Fruit fly (Drosophila melanogaster) Kc167 (cell line): ENCODE results near the gene Rab18.

Experiments used
- Myc ChIP-seq: fragments of >200 bp; optimal IDR thresholded peaks from 2 replicates; lab custom pipeline; 2017; ENCODE audit warnings: missing external identifiers
- Sin3A ChIP-seq: fragments of >200 bp; optimal IDR thresholded peaks from 2 replicates; lab custom pipeline; 2018; ENCODE audit warnings: missing external identifiers
- h ChIP-seq: fragments of >200 bp; optimal IDR thresholded peaks from 3 replicates; lab custom pipeline; 2018; ENCODE audit warnings: missing external identifiers
- insv ChIP-seq: fragments of >200 bp; optimal IDR thresholded peaks from 3 replicates; lab custom pipeline; 2018; ENCODE audit warnings: missing external identifiers
- psq ChIP-seq: fragments of >200 bp; optimal IDR thresholded peaks from 2 replicates; lab custom pipeline; 2017; ENCODE audit warnings: missing external identifiers
- ttk ChIP-seq: sonication (Bioruptor generic); optimal IDR thresholded peaks from 2 replicates; lab custom pipeline; 2017; ENCODE audit warnings: missing external identifiers

The Rab18 gene

DNA sequence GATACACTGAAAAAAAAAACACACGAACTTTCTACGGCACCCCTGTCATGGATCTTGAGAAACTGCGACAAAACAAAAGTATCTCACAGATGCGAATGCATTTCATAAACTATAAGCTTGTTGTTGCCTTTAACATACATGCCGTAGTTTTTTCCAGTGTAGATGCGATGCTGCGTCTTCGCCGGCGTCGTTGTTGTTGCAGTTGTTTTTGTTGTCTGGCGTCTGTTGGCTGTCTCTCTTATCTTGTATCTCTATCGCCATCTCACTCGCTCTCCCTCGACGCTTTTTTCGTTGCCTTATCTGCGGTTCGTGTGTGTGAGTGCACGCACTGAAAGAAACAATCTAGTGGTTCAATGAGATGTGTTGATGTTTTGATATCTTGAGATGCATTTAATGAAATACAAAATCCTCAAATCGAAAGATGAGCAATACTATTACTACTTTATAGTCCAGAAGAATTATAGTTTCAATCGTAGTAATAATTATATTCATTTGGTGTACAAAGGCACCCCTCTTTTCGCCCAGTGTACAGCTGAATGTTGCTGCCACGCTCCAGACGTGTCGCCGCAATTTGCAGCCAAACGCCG, 24.9 kb upstream of the Rab18 start:
- no peak for TF ChIP-seq h
- TF ChIP-seq Sin3A = no peak

DNA sequence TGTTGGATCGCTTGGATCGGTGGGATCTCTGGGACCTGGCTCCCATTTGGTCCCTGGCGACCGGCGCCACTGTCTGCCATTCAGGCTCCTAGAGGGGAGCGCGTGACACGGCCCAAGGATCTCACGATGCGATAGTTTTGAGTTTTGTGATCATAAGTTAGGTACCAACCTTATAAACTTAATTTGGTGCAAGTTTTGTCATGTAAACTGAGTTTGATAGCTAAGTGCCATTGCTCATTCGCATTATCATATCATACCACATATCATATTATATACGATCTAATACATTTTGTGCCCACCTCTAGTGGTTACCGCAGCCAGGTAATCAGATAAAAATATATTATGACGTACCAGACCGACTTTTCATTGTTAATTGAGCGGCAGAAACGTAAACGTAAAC, 24.3 kb upstream of the Rab18 start:
- TF ChIP-seq psq (lab: Kevin White, UChicago) = no peak
- no peak for TF ChIP-seq insv (lab: Kevin White, UChicago)
- TF ChIP-seq ttk (lab: Kevin White, UChicago) = no peak
- no peak for TF ChIP-seq h
- TF ChIP-seq Myc (lab: Kevin White, UChicago) = no peak

DNA sequence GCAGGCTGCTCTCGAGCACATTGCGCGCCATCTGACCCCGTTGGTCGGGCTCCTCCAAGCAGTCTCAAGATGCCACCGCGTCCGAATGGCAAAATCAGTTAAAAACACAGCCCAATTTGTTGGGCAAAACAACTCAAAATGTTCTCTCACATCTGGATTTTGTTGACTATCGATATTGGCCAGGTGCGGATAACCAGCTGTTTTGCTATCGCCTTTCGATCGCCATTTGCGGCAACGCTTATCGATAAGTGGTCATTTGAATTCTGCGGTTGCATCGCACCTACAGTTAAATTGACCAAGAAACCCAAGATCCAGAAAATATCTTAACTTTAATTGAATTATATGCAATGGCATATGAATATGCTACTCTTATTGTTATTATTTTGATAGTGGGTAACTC, 23.4 kb upstream of the Rab18 start, which contains the start of gene CG3149:
CG3149 (minus strand) TSS at position 171 of the 400 bp plus-strand sequence.
- TF ChIP-seq psq (lab: Kevin White, UChicago) = no peak
- TF ChIP-seq h = no peak
- no peak for TF ChIP-seq Myc (lab: Kevin White, UChicago)
- TF ChIP-seq ttk (lab: Kevin White, UChicago) = no peak
- TF ChIP-seq insv (lab: Kevin White, UChicago) = no peak
- TF ChIP-seq Sin3A = no peak

DNA sequence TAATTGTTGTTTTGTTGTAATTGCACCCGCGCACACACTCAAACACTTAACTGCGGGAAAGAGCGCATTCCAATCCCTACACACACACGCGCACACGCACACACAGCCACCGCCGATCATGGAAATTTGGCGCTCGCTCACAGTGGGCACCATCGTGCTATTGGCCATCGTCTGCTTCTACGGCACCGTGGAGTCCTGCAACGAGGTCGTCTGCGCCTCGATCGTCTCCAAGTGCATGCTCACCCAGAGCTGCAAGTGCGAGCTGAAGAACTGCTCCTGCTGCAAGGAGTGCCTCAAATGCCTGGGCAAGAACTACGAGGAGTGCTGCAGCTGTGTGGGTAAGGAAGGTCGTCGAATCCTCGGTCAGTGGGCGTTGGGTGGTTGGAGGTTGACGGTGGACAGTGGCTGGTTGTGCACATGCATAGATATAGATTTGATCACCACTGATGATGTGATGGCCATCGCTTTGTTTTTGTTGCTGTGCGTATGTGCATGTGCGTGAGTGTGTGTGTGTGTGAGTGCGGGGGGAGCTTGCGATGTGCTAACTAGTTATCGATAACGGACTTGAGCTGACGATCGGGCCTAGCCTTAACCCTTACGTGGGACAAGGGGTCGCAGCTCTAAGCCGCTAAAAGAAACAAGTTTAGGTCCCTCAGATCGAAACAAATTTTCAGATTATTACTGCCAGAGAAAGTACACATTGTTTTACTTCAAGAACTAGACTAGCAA, 19.2 kb upstream of the Rab18 start:
- no peak for TF ChIP-seq psq (lab: Kevin White, UChicago)
- TF ChIP-seq ttk (lab: Kevin White, UChicago) = no peak
- TF ChIP-seq insv (lab: Kevin White, UChicago) = no peak
- TF ChIP-seq h = no peak
- no peak for TF ChIP-seq Myc (lab: Kevin White, UChicago)
- TF ChIP-seq Sin3A = no peak

DNA sequence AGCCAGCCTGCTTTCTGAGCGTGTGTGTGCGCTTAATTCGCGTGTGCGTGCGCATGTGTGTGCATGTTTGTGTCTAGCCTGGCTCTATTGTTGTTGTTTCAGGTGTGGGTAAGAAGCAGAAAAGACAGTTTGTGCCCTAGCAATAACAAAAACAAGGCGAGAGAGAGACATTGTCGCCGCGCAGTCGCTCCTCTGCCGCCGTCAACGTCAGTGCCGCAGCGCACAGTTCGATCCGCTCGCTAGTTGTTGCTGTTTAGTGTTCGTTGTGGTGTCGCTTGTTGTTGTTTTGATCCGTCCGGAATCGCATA, 18.6 kb upstream of the Rab18 start:
- no peak for TF ChIP-seq psq (lab: Kevin White, UChicago)
- no peak for TF ChIP-seq insv (lab: Kevin White, UChicago)
- TF ChIP-seq Sin3A = no peak
- no peak for TF ChIP-seq ttk (lab: Kevin White, UChicago)
- no peak for TF ChIP-seq Myc (lab: Kevin White, UChicago)
- no peak for TF ChIP-seq h

DNA sequence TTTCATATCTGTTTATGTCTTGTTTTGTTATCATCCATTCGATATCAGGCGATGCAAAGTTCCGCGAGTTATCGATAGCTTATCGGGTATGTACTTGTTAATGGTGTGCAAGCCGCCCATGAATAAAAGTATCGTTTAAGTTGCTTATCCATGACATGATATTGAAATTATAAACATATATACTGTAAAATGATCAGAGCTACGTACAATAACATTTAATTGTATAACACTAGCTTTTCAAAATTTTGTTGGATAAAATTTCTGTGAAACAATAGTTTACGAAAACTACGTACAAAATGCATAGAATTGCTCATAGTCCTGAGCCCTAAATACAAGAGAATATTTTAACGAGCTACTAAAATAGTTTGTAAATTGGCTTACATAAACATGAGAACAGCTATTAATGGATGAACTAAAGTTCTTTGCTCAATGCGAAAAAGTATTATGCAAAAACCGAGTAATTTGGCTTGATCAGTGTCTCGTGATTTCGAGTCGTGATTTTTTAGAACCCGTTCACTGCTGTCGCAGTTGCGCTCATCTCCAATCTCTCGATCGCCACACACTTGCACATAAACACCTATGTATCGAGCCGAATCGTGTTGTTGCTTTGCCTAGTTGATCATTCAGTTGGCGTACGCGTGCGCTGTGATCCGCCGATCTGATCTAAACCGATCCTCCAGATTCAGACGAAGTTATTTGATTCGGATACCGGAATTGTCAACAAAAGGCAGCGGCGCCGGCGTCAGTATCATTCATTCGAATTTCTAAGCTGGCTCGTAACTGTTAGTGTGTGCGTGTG, 18.0 kb upstream of the Rab18 start, which contains the start of the genes PGAP1 and cv:
PGAP1 (minus strand) TSS at position 57 of the 799 bp plus-strand sequence.
cv (plus strand) TSS at position 586 of the 799 bp plus-strand sequence.
- no peak for TF ChIP-seq ttk (lab: Kevin White, UChicago)
- TF ChIP-seq psq (lab: Kevin White, UChicago) = peak; percentile 79

DNA sequence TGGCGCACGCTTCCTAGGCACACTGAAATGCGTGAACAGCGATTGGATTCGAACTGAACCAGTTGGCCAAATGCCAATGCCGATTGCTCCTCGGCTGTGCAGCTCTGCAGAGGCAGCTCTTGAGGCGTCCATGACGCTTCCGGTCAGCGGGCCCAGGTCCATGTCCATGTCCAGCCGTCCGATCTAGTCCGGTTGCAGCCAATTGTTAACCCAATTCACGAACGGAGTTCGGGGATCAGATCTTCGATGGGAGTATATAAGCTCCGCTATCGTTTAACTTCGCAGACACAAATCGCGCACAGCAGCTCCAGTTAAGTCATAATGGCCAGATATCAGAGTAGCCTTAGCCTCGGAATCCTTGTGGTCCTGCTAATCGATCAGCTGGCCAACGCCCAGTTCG, 11.3 kb upstream of the Rab18 start, which contains the start of gene CG42449:
CG42449 (plus strand) TSS at position 301 of the 400 bp plus-strand sequence.
- TF ChIP-seq ttk (lab: Kevin White, UChicago) = no peak
- no peak for TF ChIP-seq insv (lab: Kevin White, UChicago)
- no peak for TF ChIP-seq h
- no peak for TF ChIP-seq Myc (lab: Kevin White, UChicago)
- TF ChIP-seq psq (lab: Kevin White, UChicago) = no peak
- no peak for TF ChIP-seq Sin3A

DNA sequence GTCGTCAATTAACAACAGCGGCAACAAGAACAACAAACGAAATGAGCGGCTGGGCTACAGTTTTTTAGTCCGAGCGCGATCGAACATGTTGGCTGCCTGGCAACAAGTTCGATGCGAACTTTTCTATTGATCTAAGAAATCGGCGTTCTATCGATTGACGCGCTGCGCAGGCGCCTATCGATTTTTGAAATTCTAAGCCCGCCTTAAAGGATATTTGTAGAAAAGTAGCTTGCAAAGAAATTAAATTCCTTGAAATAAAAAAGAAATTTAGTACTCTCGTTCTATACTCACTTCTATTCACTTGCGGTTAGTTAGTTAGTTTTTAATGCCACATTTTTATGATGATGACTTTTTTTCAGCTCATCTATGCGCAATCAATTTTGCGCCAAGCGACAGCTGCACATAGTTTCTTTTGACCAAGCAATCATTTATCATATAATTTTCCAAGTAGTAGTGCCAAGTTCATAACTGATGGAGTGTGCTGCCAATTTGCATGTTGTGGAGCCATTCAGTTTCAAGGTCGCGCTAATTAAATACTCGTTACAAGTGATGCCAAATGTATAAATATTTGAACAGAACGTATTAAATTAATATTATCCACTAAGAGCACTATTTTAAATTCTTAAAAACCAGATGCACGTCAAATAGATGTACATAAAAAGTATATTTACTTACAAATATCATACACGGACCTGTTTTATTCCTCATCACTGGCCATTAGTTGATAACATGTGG, 8.5 kb upstream of the Rab18 start, which contains the start of the genes Tre1 and Gr5a:
Tre1 (minus strand) TSS at position 45 of the 735 bp plus-strand sequence.
Gr5a (plus strand) TSS at position 685 of the 735 bp plus-strand sequence.
- TF ChIP-seq insv (lab: Kevin White, UChicago) (no peak), psq (lab: Kevin White, UChicago) (no peak), h (no peak), Sin3A (no peak), ttk (lab: Kevin White, UChicago) (no peak), Myc (lab: Kevin White, UChicago) (no peak)

DNA sequence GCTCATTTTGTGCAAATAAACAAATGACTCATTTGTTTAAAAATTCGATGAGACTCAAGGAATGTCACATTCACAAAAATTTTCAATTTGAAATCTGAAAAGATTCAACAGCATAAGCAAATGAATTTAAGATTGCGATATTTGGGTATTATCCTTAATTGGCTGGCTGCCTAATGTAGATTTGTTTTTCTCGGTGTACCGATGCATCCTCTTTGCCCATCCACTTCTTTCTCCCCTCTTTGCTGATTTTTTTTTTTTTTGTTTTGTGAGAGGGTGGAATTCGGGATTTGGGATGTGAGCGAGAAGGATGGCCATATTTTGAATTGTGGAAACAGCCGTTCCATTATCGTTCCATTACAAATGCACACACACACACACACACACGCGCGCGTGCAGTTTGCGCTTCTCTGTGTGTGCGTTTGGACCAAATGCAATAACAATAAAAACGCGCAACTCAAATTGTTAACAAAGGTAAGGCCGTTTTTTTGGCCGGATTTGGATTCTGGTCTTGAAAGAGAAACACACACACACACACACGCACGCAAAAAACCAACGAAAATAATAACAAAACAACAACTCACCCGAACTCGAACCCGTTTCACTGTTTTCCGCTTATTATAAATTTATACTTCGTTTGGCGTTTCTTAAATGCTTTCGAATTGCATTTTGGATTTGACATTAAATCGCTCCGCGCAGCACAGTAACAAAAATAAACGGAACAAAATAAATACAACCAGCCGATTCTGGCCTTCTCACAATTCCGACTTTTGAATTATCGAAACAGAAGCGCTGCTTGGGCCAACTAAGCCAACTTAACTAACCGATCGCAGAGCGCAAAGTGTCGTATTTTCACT, 7.7 kb upstream of the Rab18 start:
- TF ChIP-seq Sin3A = no peak
- no peak for TF ChIP-seq ttk (lab: Kevin White, UChicago)
- no peak for TF ChIP-seq insv (lab: Kevin White, UChicago)
- TF ChIP-seq h = no peak
- no peak for TF ChIP-seq Myc (lab: Kevin White, UChicago)
- no peak for TF ChIP-seq psq (lab: Kevin White, UChicago)

DNA sequence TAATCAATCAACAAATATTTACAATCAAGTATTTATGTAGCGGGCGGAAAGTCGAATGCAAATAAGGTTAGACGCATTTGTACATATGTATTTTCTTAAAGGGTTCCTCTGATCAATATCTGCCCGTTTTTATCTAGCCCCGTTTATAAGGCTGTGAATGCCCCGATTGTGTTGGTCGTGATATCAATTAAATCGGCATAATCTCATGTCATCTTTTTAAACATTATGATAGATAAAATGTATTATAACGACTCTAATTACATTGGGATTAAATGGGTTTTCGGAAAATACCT, 6.5 kb upstream of the Rab18 start:
- TF ChIP-seq ttk (lab: Kevin White, UChicago) = no peak
- TF ChIP-seq h = no peak
- TF ChIP-seq Sin3A = no peak
- no peak for TF ChIP-seq psq (lab: Kevin White, UChicago)
- no peak for TF ChIP-seq Myc (lab: Kevin White, UChicago)
- TF ChIP-seq insv (lab: Kevin White, UChicago) = no peak
